Worm (Caenorhabditis elegans) whole organism, L1 larva: ENCODE results near the gene exc-5.

ENCODE experiments used
- ces-1 ChIP-seq: fragments of 150-350 bp; optimal IDR thresholded peaks from 2 replicates; lab custom pipeline; 2014; ENCODE audit warnings: missing biosample characterization, missing genetic modification reagents, missing genetic modification characterization
- fkh-10 ChIP-seq: sonication (generic microtip); optimal IDR thresholded peaks from 2 replicates; lab custom pipeline; 2017; ENCODE audit warnings: missing biosample characterization, missing genetic modification reagents, missing genetic modification characterization
- hlh-4 ChIP-seq: sonication (generic microtip); optimal IDR thresholded peaks from 2 replicates; lab custom pipeline; 2016; ENCODE audit warnings: mild to moderate bottlenecking, missing genetic modification characterization, missing compliant biosample characterization
- mep-1 ChIP-seq: fragments of 150-350 bp; optimal IDR thresholded peaks from 2 replicates; lab custom pipeline; 2014; ENCODE audit warnings: missing biosample characterization, missing genetic modification characterization
- nhr-12 ChIP-seq: sonication (generic microtip); optimal IDR thresholded peaks from 2 replicates; lab custom pipeline; 2017; ENCODE audit warnings: missing biosample characterization, missing genetic modification characterization
- nhr-20 ChIP-seq: sonication (generic microtip); optimal IDR thresholded peaks from 2 replicates; lab custom pipeline; 2016; ENCODE audit warnings: mild to moderate bottlenecking, missing genetic modification characterization, missing compliant biosample characterization
- pax-3 ChIP-seq: fragments of 200-800 bp; sonication (Bioruptor generic); optimal IDR thresholded peaks from 2 replicates; lab custom pipeline; 2018; ENCODE audit warnings: mild to moderate bottlenecking, missing genetic modification characterization, moderate library complexity, missing compliant biosample characterization
- pqm-1 ChIP-seq: sonication (generic microtip); optimal IDR thresholded peaks from 3 replicates; lab custom pipeline; 2017; ENCODE audit warnings: missing biosample characterization, missing genetic modification characterization
- snpc-4 ChIP-seq: fragments of 150-350 bp; optimal IDR thresholded peaks from 2 replicates; lab custom pipeline; 2014; ENCODE audit warnings: missing biosample characterization, missing genetic modification characterization
- unc-98 ChIP-seq: fragments of 200-800 bp; sonication (Bioruptor generic); IDR thresholded peaks from 2 replicates; pipeline ENCODE4 v1.3.6; 2022; ENCODE audit warnings: missing genetic modification characterization, missing compliant biosample characterization
- zag-1 ChIP-seq: fragments of 150-350 bp; optimal IDR thresholded peaks from 2 replicates; lab custom pipeline; 2014; ENCODE audit warnings: missing biosample characterization, missing genetic modification characterization

ce11 chrIV:8847918-8848317, 34.4 kb upstream of the exc-5 start, which contains the start of gene col-118:
- TF ChIP-seq pax-3 (tag; lab: Kevin White, UChicago) (no peak), fkh-10 (no peak), snpc-4 (tag; lab: Kevin White, UChicago) (no peak), ces-1 (GFP tag; lab: Kevin White, UChicago) (no peak), unc-98 (GFP tag; lab: Robert Waterston, UW) (no peak), mep-1 (no peak), pqm-1 (tag; lab: Kevin White, UChicago) (no peak), hlh-4 (tag; lab: Kevin White, UChicago) (no peak), zag-1 (no peak), nhr-20 (tag; lab: Kevin White, UChicago) (no peak), nhr-12 (tag; lab: Kevin White, UChicago) (no peak)
